Fruit fly (Drosophila melanogaster) whole organism, embryonic: Measurements from ENCODE around the gene saturn.

Source experiments
- BEAF-32 ChIP-seq: fragments of 200-800 bp; sonication (Bioruptor generic); optimal IDR thresholded peaks from 3 replicates; lab custom pipeline; 2017; ENCODE audit warnings: missing biosample characterization, missing genetic modification characterization, mild to moderate bottlenecking, moderate library complexity, missing genetic modification reagents
- Bgb ChIP-seq: fragments of 200-800 bp; sonication (Bioruptor generic); IDR thresholded peaks from 2 replicates; pipeline ENCODE4 v1.3.6; 2022; ENCODE audit warnings: missing biosample characterization, missing genetic modification characterization; ENCODE audit not compliant: partially characterized antibody
- CG10543 ChIP-seq: fragments of 200-800 bp; sonication (Bioruptor generic); optimal IDR thresholded peaks from 3 replicates; lab custom pipeline; 2017; ENCODE audit warnings: missing biosample characterization, mild to moderate bottlenecking, missing genetic modification characterization, moderate library complexity
- CG11085 ChIP-seq: fragments of 200-800 bp; sonication (Bioruptor generic); IDR thresholded peaks from 2 replicates; pipeline ENCODE4 v1.3.6; 2022; ENCODE audit warnings: missing biosample characterization, missing genetic modification characterization
- CG11247 ChIP-seq: fragments of 200-800 bp; sonication (Bioruptor generic); IDR thresholded peaks from 2 replicates; pipeline ENCODE4 v1.3.6; 2022; ENCODE audit warnings: missing biosample characterization, missing genetic modification characterization
- CG11504 ChIP-seq: fragments of 200-800 bp; sonication (Bioruptor generic); optimal IDR thresholded peaks from 3 replicates; lab custom pipeline; 2019; ENCODE audit warnings: missing biosample characterization, mild to moderate bottlenecking, missing genetic modification characterization, moderate library complexity
- CG12659 ChIP-seq: fragments of 200-800 bp; sonication (Bioruptor generic); optimal IDR thresholded peaks from 3 replicates; lab custom pipeline; 2017; ENCODE audit warnings: mild to moderate bottlenecking, missing biosample characterization, missing genetic modification reagents, missing genetic modification characterization
- CG12744 ChIP-seq: fragments of 200-800 bp; sonication (Bioruptor generic); optimal IDR thresholded peaks from 2 replicates; lab custom pipeline; 2016; ENCODE audit warnings: missing biosample characterization, missing genetic modification characterization
- CG13424 ChIP-seq: fragments of 200-800 bp; sonication (Bioruptor generic); optimal IDR thresholded peaks from 2 replicates; lab custom pipeline; 2019; ENCODE audit warnings: missing biosample characterization, mild to moderate bottlenecking, missing genetic modification characterization, moderate library complexity
- CG13775 ChIP-seq: fragments of 200-800 bp; sonication (Bioruptor generic); optimal IDR thresholded peaks from 3 replicates; lab custom pipeline; 2017; ENCODE audit warnings: missing biosample characterization, mild to moderate bottlenecking, missing genetic modification characterization
- CG14441 ChIP-seq: fragments of 200-800 bp; sonication (Bioruptor generic); IDR thresholded peaks from 2 replicates; pipeline ENCODE4 v1.3.6; 2022; ENCODE audit warnings: missing biosample characterization, missing genetic modification characterization
- CG2129 ChIP-seq: fragments of 200-800 bp; sonication (Bioruptor generic); IDR thresholded peaks from 2 replicates; pipeline ENCODE4 v1.3.6; 2022; ENCODE audit warnings: missing biosample characterization, missing genetic modification characterization; ENCODE audit not compliant: partially characterized antibody
- CG2202 ChIP-seq: fragments of 200-800 bp; sonication (Bioruptor generic); optimal IDR thresholded peaks from 2 replicates; lab custom pipeline; 2018; ENCODE audit warnings: missing biosample characterization, mild to moderate bottlenecking, missing genetic modification characterization
- CG3065 ChIP-seq: fragments of 200-800 bp; sonication (Bioruptor generic); optimal IDR thresholded peaks from 2 replicates; lab custom pipeline; 2016; ENCODE audit warnings: missing biosample characterization, missing genetic modification characterization
- CG3163 ChIP-seq: fragments of 200-800 bp; sonication (Bioruptor generic); optimal IDR thresholded peaks from 3 replicates; lab custom pipeline; 2016; ENCODE audit warnings: missing biosample characterization, missing genetic modification characterization
- CG33213 ChIP-seq: fragments of 200-800 bp; sonication (Bioruptor generic); optimal IDR thresholded peaks from 3 replicates; lab custom pipeline; 2016; ENCODE audit warnings: missing biosample characterization, missing genetic modification characterization
- CG4360 ChIP-seq: fragments of 200-800 bp; sonication (Bioruptor generic); IDR thresholded peaks from 2 replicates; pipeline ENCODE4 v1.3.6; 2022; ENCODE audit warnings: missing biosample characterization, missing genetic modification characterization
- CG4617 ChIP-seq: fragments of 200-800 bp; sonication (Bioruptor generic); optimal IDR thresholded peaks from 3 replicates; lab custom pipeline; 2016; ENCODE audit warnings: missing biosample characterization, missing genetic modification characterization, borderline replicate concordance
- CG6791 ChIP-seq: fragments of 200-800 bp; sonication (Bioruptor generic); IDR thresholded peaks from 3 replicates; pipeline ENCODE4 v1.3.6; 2022; ENCODE audit warnings: missing biosample characterization, missing genetic modification characterization; ENCODE audit not compliant: partially characterized antibody
- CG7839 ChIP-seq: fragments of 200-800 bp; sonication (Bioruptor generic); optimal IDR thresholded peaks from 3 replicates; lab custom pipeline; 2018; ENCODE audit warnings: missing biosample characterization, mild to moderate bottlenecking, missing genetic modification characterization, moderate library complexity
- CG8478 ChIP-seq: fragments of >200 bp; optimal IDR thresholded peaks from 2 replicates; lab custom pipeline; 2018
- CG9876 ChIP-seq: fragments of 200-800 bp; sonication (Bioruptor generic); optimal IDR thresholded peaks from 2 replicates; lab custom pipeline; 2016; ENCODE audit warnings: missing biosample characterization, missing genetic modification characterization
- CG9932 ChIP-seq: fragments of 200-800 bp; sonication (Bioruptor generic); IDR thresholded peaks from 2 replicates; pipeline ENCODE4 v1.3.6; 2022; ENCODE audit warnings: missing biosample characterization, missing genetic modification characterization
- D19A ChIP-seq: fragments of 200-800 bp; optimal IDR thresholded peaks from 3 replicates; lab custom pipeline; 2019; ENCODE audit warnings: missing biosample characterization, mild to moderate bottlenecking, missing genetic modification characterization, moderate library complexity
- Dek ChIP-seq: fragments of 200-800 bp; sonication (Bioruptor generic); optimal IDR thresholded peaks from 3 replicates; lab custom pipeline; 2019; ENCODE audit warnings: missing biosample characterization, mild to moderate bottlenecking, missing genetic modification characterization, moderate library complexity
- MTF-1 ChIP-seq: fragments of 200-800 bp; sonication (Bioruptor generic); optimal IDR thresholded peaks from 2 replicates; lab custom pipeline; 2018; ENCODE audit warnings: missing biosample characterization, mild to moderate bottlenecking, missing genetic modification characterization, borderline replicate concordance
- NC2α ChIP-seq: fragments of 200-800 bp; sonication (Bioruptor generic); optimal IDR thresholded peaks from 2 replicates; lab custom pipeline; 2016; ENCODE audit warnings: missing biosample characterization, missing genetic modification characterization
- Sox102F ChIP-seq: fragments of 200-800 bp; sonication (Bioruptor generic); optimal IDR thresholded peaks from 2 replicates; lab custom pipeline; 2018; ENCODE audit warnings: missing biosample characterization, mild to moderate bottlenecking, missing genetic modification characterization, moderate library complexity
- Vsx1 ChIP-seq: fragments of 200-800 bp; sonication (Bioruptor generic); optimal IDR thresholded peaks from 2 replicates; lab custom pipeline; 2017; ENCODE audit warnings: missing biosample characterization, mild to moderate bottlenecking, missing genetic modification characterization, missing genetic modification reagents
- al ChIP-seq: fragments of 200-800 bp; sonication (Bioruptor generic); IDR thresholded peaks from 2 replicates; pipeline ENCODE4 v1.3.6; 2022; ENCODE audit warnings: missing biosample characterization, missing genetic modification characterization
- az2 ChIP-seq: fragments of 200-800 bp; sonication (Bioruptor generic); optimal IDR thresholded peaks from 3 replicates; lab custom pipeline; 2016; ENCODE audit warnings: missing biosample characterization, missing genetic modification characterization
- bbx ChIP-seq: fragments of 200-800 bp; sonication (Bioruptor generic); IDR thresholded peaks from 2 replicates; pipeline ENCODE4 v1.3.6; 2022; ENCODE audit warnings: missing biosample characterization, missing genetic modification characterization; ENCODE audit not compliant: partially characterized antibody
- caup ChIP-seq: fragments of 200-800 bp; sonication (Bioruptor generic); optimal IDR thresholded peaks from 3 replicates; lab custom pipeline; 2017; ENCODE audit warnings: missing biosample characterization, mild to moderate bottlenecking, missing genetic modification characterization, moderate library complexity; ENCODE audit not compliant: severe bottlenecking
- crp ChIP-seq, 2 experiments: fragments of 200-800 bp; sonication (Bioruptor generic); optimal IDR thresholded peaks; 2 replicates in 1 of 2; 3 replicates in 1 of 2; lab custom pipeline; 2017; ENCODE audit warnings: missing biosample characterization in 2 of 2, missing genetic modification characterization in 2 of 2, mild to moderate bottlenecking in 1 of 2, moderate library complexity in 1 of 2
- dpn ChIP-seq, 2 experiments: fragments of 200-800 bp; sonication (Bioruptor generic); optimal IDR thresholded peaks; 3 replicates each; lab custom pipeline; 2016; ENCODE audit warnings: missing biosample characterization in 2 of 2, missing genetic modification characterization in 2 of 2
- esg ChIP-seq: fragments of 200-800 bp; sonication (Bioruptor generic); conservative IDR thresholded peaks from 2 replicates; pipeline ENCODE4 v1.3.6; 2022; ENCODE audit warnings: missing biosample characterization, missing genetic modification characterization
- fu2 ChIP-seq: fragments of 200-800 bp; sonication (Bioruptor generic); optimal IDR thresholded peaks from 2 replicates; lab custom pipeline; 2016; ENCODE audit warnings: missing biosample characterization, missing genetic modification characterization
- grau ChIP-seq: fragments of 200-800 bp; optimal IDR thresholded peaks from 3 replicates; lab custom pipeline; 2019; ENCODE audit warnings: missing biosample characterization, mild to moderate bottlenecking, missing genetic modification characterization, moderate library complexity
- jigr1 ChIP-seq: fragments of 200-800 bp; sonication (Bioruptor generic); IDR thresholded peaks from 3 replicates; pipeline ENCODE4 v1.3.6; 2022; ENCODE audit warnings: missing biosample characterization, missing genetic modification characterization
- jumu ChIP-seq: fragments of 200-800 bp; sonication (Bioruptor generic); optimal IDR thresholded peaks from 3 replicates; lab custom pipeline; 2016; ENCODE audit warnings: missing biosample characterization, missing genetic modification characterization
- lilli ChIP-seq: fragments of 200-800 bp; sonication (Bioruptor generic); optimal IDR thresholded peaks from 3 replicates; lab custom pipeline; 2016; ENCODE audit warnings: missing biosample characterization, missing genetic modification characterization
- mirr ChIP-seq: fragments of 200-800 bp; sonication (Bioruptor generic); optimal IDR thresholded peaks from 3 replicates; lab custom pipeline; 2018; ENCODE audit warnings: missing biosample characterization, mild to moderate bottlenecking, missing genetic modification characterization
- pros ChIP-seq: fragments of 200-800 bp; sonication (Bioruptor generic); optimal IDR thresholded peaks from 3 replicates; lab custom pipeline; 2019; ENCODE audit warnings: missing biosample characterization, mild to moderate bottlenecking, missing genetic modification characterization, moderate library complexity
- pum ChIP-seq: fragments of 200-800 bp; sonication (Bioruptor generic); optimal IDR thresholded peaks from 2 replicates; lab custom pipeline; 2016; ENCODE audit warnings: missing biosample characterization, missing genetic modification characterization
- ro ChIP-seq: fragments of 200-800 bp; sonication (Bioruptor generic); IDR thresholded peaks from 2 replicates; pipeline ENCODE4 v1.3.6; 2022; ENCODE audit warnings: missing biosample characterization, missing genetic modification characterization
- scrt ChIP-seq: fragments of 200-800 bp; sonication (Bioruptor generic); optimal IDR thresholded peaks from 2 replicates; lab custom pipeline; 2018; ENCODE audit warnings: missing biosample characterization, mild to moderate bottlenecking, missing genetic modification characterization, moderate library complexity
- slbo ChIP-seq: fragments of 200-800 bp; sonication (Bioruptor generic); IDR thresholded peaks from 2 replicates; pipeline ENCODE4 v1.3.6; 2022; ENCODE audit warnings: missing biosample characterization, missing genetic modification characterization
- slou ChIP-seq: fragments of 200-800 bp; sonication (Bioruptor generic); optimal IDR thresholded peaks from 3 replicates; lab custom pipeline; 2016; ENCODE audit warnings: missing biosample characterization, missing genetic modification characterization
- tio ChIP-seq: fragments of 200-800 bp; sonication (Bioruptor generic); optimal IDR thresholded peaks from 2 replicates; lab custom pipeline; 2017; ENCODE audit warnings: missing biosample characterization, missing genetic modification characterization, inconsistent platforms
- unpg ChIP-seq: fragments of 200-800 bp; sonication (Bioruptor generic); optimal IDR thresholded peaks from 3 replicates; lab custom pipeline; 2018; ENCODE audit warnings: missing biosample characterization, mild to moderate bottlenecking, missing genetic modification characterization, moderate library complexity
- vnd ChIP-seq: fragments of 200-800 bp; sonication (Bioruptor generic); IDR thresholded peaks from 3 replicates; pipeline ENCODE4 v1.3.6; 2022; ENCODE audit warnings: missing biosample characterization, missing genetic modification characterization; ENCODE audit not compliant: partially characterized antibody

The saturn gene

dm6 chr3L:14166271-14166670 is 36.9 kb upstream of the saturn start (continued):
- TF ChIP-seq CG8478, result no peak
- peak; percentile 25 for TF ChIP-seq CG13424
- no peak for TF ChIP-seq CG9932 (GFP tag; lab: Robert Waterston, UW)
- peak; percentile 12 for TF ChIP-seq CG2202 (tag; lab: Kevin White, UChicago)
- no peak for TF ChIP-seq pros (GFP tag; lab: Kevin White, UChicago)
- TF ChIP-seq CG14441, result no peak; the same call in 1 of the 2 replicates
- TF ChIP-seq ro, result no peak
- TF ChIP-seq jigr1 (GFP tag; lab: Robert Waterston, UW), result no peak
- no peak for TF ChIP-seq CG12659 (GFP tag; lab: Kevin White, UChicago)
- peak; percentile 38 for TF ChIP-seq CG7839
- TF ChIP-seq bbx (GFP tag; lab: Robert Waterston, UW), result no peak
- no peak for TF ChIP-seq CG4360 (GFP tag; lab: Robert Waterston, UW)
- TF ChIP-seq CG11247 (GFP tag; lab: Robert Waterston, UW), result no peak
- TF ChIP-seq vnd (GFP tag; lab: Robert Waterston, UW), result no peak
- no peak for TF ChIP-seq CG11085 (GFP tag; lab: Robert Waterston, UW)
- TF ChIP-seq CG11504 (tag; lab: Kevin White, UChicago), result peak; percentile 21
- TF ChIP-seq Vsx1 (GFP tag; lab: Kevin White, UChicago), result no peak
- TF ChIP-seq slbo (GFP tag; lab: Robert Waterston, UW), result no peak
- no peak for TF ChIP-seq caup (GFP tag; lab: Kevin White, UChicago)
- TF ChIP-seq dpn (GFP tag; optimal IDR thresholded peaks at IDR 0.05; lab: Kevin White, UChicago), result peak; percentile 17 to 42
- no peak for TF ChIP-seq Dek
- peak; percentile 54 for TF ChIP-seq Sox102F (GFP tag; lab: Kevin White, UChicago)
- TF ChIP-seq CG12744 (GFP tag; lab: Kevin White, UChicago), result no peak
- TF ChIP-seq crp (GFP tag; optimal IDR thresholded peaks at IDR 0.05; lab: Kevin White, UChicago), result no peak
- TF ChIP-seq al (GFP tag; lab: Robert Waterston, UW), result no peak
- no peak for TF ChIP-seq unpg (GFP tag; lab: Kevin White, UChicago)
- no peak for TF ChIP-seq CG6791 (GFP tag; lab: Robert Waterston, UW)
- TF ChIP-seq Bgb (GFP tag; lab: Robert Waterston, UW), result no peak
- peak; percentile 23 for TF ChIP-seq D19A (tag; lab: Kevin White, UChicago)
- peak; percentile 11 for TF ChIP-seq lilli
- TF ChIP-seq NC2α, result no peak
- TF ChIP-seq esg (GFP tag; lab: Robert Waterston, UW), result no peak; the same call in 1 of the 2 replicates
- no peak for TF ChIP-seq CG3163
- TF ChIP-seq CG33213 (GFP tag; lab: Kevin White, UChicago), result peak; percentile 15
- no peak for TF ChIP-seq BEAF-32 (GFP tag; lab: Kevin White, UChicago)
- no peak for TF ChIP-seq scrt
- no peak for TF ChIP-seq jumu
- TF ChIP-seq slou (GFP tag; lab: Kevin White, UChicago), result no peak
- TF ChIP-seq grau (tag; lab: Kevin White, UChicago), result peak; percentile 37
- no peak for TF ChIP-seq mirr
- TF ChIP-seq CG2129 (GFP tag; lab: Robert Waterston, UW), result no peak
- TF ChIP-seq CG9876, result no peak
- TF ChIP-seq CG4617, result no peak
- no peak for TF ChIP-seq CG13775 (GFP tag; lab: Kevin White, UChicago)
- no peak for TF ChIP-seq fu2 (GFP tag; lab: Kevin White, UChicago)
- TF ChIP-seq tio, result peak; percentile 35
- no peak for TF ChIP-seq CG10543 (GFP tag; lab: Kevin White, UChicago)
- TF ChIP-seq pum, result peak; percentile 3
- no peak for TF ChIP-seq CG3065 (GFP tag; lab: Kevin White, UChicago)
- TF ChIP-seq MTF-1, result no peak
- peak; percentile 49 for TF ChIP-seq az2 (GFP tag; lab: Kevin White, UChicago)
